Worm (Caenorhabditis elegans) whole organism, L4 larva: ENCODE results near the gene div-1.
A peak's percentile ranks its signal among the peaks of the same experiment; 100 is the strongest.

Experiments
- D1046.2 ChIP-seq: fragments of 200-800 bp; sonication (Bioruptor generic); IDR thresholded peaks from 2 replicates; pipeline ENCODE4 v1.3.6; 2022; ENCODE audit warnings: missing genetic modification characterization, missing compliant biosample characterization
- F44E2.7 ChIP-seq: fragments of 200-800 bp; sonication (Bioruptor generic); IDR thresholded peaks from 2 replicates; pipeline ENCODE4 v2.1.2; 2022; ENCODE audit warnings: missing genetic modification characterization, missing compliant biosample characterization
- F49E8.2 ChIP-seq: sonication (generic microtip); optimal IDR thresholded peaks from 2 replicates; lab custom pipeline; 2016; ENCODE audit warnings: missing compliant biosample characterization, mild to moderate bottlenecking, missing genetic modification characterization, borderline replicate concordance
- R02D3.7 ChIP-seq: fragments of 150-350 bp; sonication (generic microtip); optimal IDR thresholded peaks from 3 replicates; lab custom pipeline; 2014; ENCODE audit warnings: missing biosample characterization, missing genetic modification characterization
- Y105C5A.15 ChIP-seq: fragments of 200-800 bp; sonication (Bioruptor generic); IDR thresholded peaks from 2 replicates; pipeline ENCODE4 v1.3.6; 2022; ENCODE audit warnings: missing genetic modification characterization, missing compliant biosample characterization
- Y5F2A.4 ChIP-seq: fragments of 200-800 bp; sonication (Bioruptor generic); optimal IDR thresholded peaks from 2 replicates; lab custom pipeline; 2018; ENCODE audit warnings: mild to moderate bottlenecking, missing genetic modification characterization, missing compliant biosample characterization
- ZK546.5 ChIP-seq, 2 experiments: sonication (generic microtip); optimal IDR thresholded peaks; 2 replicates each; lab custom pipeline; 2017; ENCODE audit warnings: missing biosample characterization in 2 of 2, missing genetic modification characterization in 2 of 2
- aha-1 ChIP-seq: fragments of 150-350 bp; peaks from one replicate; lab custom pipeline; 2014; ENCODE audit warnings: missing biosample characterization, missing genetic modification characterization
- daf-19 ChIP-seq: fragments of 200-800 bp; sonication (Bioruptor generic); conservative IDR thresholded peaks from 2 replicates; pipeline ENCODE4 v1.3.6; 2022; ENCODE audit warnings: missing genetic modification characterization, missing compliant biosample characterization
- dmd-8 ChIP-seq: fragments of 200-800 bp; sonication (Bioruptor generic); IDR thresholded peaks from 2 replicates; pipeline ENCODE4 v1.3.6; 2022; ENCODE audit warnings: missing genetic modification characterization, missing compliant biosample characterization
- fkh-10 ChIP-seq: fragments of 150-350 bp; optimal IDR thresholded peaks from 2 replicates; lab custom pipeline; 2014; ENCODE audit warnings: missing biosample characterization, missing genetic modification reagents, missing genetic modification characterization
- hlh-11 ChIP-seq: fragments of 200-800 bp; sonication (Bioruptor generic); optimal IDR thresholded peaks from 2 replicates; lab custom pipeline; 2018; ENCODE audit warnings: mild to moderate bottlenecking, missing genetic modification characterization, missing compliant biosample characterization
- hlh-30 ChIP-seq: sonication (generic microtip); optimal IDR thresholded peaks from 2 replicates; lab custom pipeline; 2017; ENCODE audit warnings: antibody characterized with exemption, mild to moderate bottlenecking, missing genetic modification characterization, missing compliant biosample characterization; ENCODE audit not compliant: insufficient read depth
- jun-1 ChIP-seq: fragments of 150-350 bp; optimal IDR thresholded peaks from 2 replicates; lab custom pipeline; 2014; ENCODE audit warnings: missing biosample characterization, missing genetic modification reagents, missing genetic modification characterization
- lin-13 ChIP-seq: fragments of 150-350 bp; optimal IDR thresholded peaks from 2 replicates; lab custom pipeline; 2014; ENCODE audit warnings: missing biosample characterization, missing genetic modification reagents, missing genetic modification characterization
- lin-39 ChIP-seq: fragments of 150-350 bp; optimal IDR thresholded peaks from 2 replicates; lab custom pipeline; 2014; ENCODE audit warnings: missing biosample characterization, missing genetic modification reagents, missing genetic modification characterization
- mdl-1 ChIP-seq, 2 experiments: fragments of 150-350 bp in 1 of 2; sonication (generic microtip) in 1 of 2; optimal IDR thresholded peaks; 2 replicates each; lab custom pipeline; 2014 to 2017; ENCODE audit warnings: missing biosample characterization in 2 of 2, missing genetic modification characterization in 2 of 2
- mxl-2 ChIP-seq: fragments of 200-800 bp; sonication (Bioruptor generic); conservative IDR thresholded peaks from 2 replicates; pipeline ENCODE4 v1.3.6; 2022; ENCODE audit warnings: missing genetic modification reagents, missing genetic modification characterization, missing compliant biosample characterization
- mxl-3 ChIP-seq: fragments of 200-800 bp; sonication (Bioruptor generic); optimal IDR thresholded peaks from 2 replicates; lab custom pipeline; 2018; ENCODE audit warnings: mild to moderate bottlenecking, missing genetic modification characterization, missing compliant biosample characterization
- nhr-25 ChIP-seq: sonication (generic microtip); optimal IDR thresholded peaks from 2 replicates; lab custom pipeline; 2017; ENCODE audit warnings: missing genetic modification characterization, mild to moderate bottlenecking, missing compliant biosample characterization, antibody characterized with exemption, moderate library complexity, borderline replicate concordance; ENCODE audit not compliant: insufficient read depth
- nhr-28 ChIP-seq: fragments of 150-350 bp; optimal IDR thresholded peaks from 2 replicates; lab custom pipeline; 2014; ENCODE audit warnings: missing biosample characterization, missing genetic modification characterization
- nhr-41 ChIP-seq: fragments of 200-800 bp; sonication (Bioruptor generic); IDR thresholded peaks from 2 replicates; pipeline ENCODE4 v1.3.6; 2022; ENCODE audit warnings: missing genetic modification reagents, missing genetic modification characterization, missing compliant biosample characterization
- saeg-2 ChIP-seq: fragments of 200-800 bp; sonication (Bioruptor generic); IDR thresholded peaks from 2 replicates; pipeline ENCODE4 v1.3.6; 2022; ENCODE audit warnings: missing genetic modification reagents, missing genetic modification characterization, missing compliant biosample characterization
- tag-97 ChIP-seq: fragments of 200-800 bp; sonication (Bioruptor generic); IDR thresholded peaks from 2 replicates; pipeline ENCODE4 v1.3.6; 2022; ENCODE audit warnings: missing genetic modification characterization, missing compliant biosample characterization
- unc-39 ChIP-seq: sonication (generic microtip); optimal IDR thresholded peaks from 2 replicates; lab custom pipeline; 2017; ENCODE audit warnings: missing biosample characterization, missing genetic modification characterization
- unc-62 ChIP-seq, 3 experiments: fragments of 150-350 bp in 1 of 3; sonication (generic microtip); optimal IDR thresholded peaks in 2 of 3; peaks in 1 of 3; 1 replicate in 1 of 3; 2 replicates in 2 of 3; lab custom pipeline; 2014 to 2017; ENCODE audit warnings: missing biosample characterization in 3 of 3, missing genetic modification characterization in 3 of 3, missing genetic modification reagents in 3 of 3, missing genotype in 1 of 3
- zfp-2 ChIP-seq: sonication (generic microtip); optimal IDR thresholded peaks from 2 replicates; lab custom pipeline; 2016; ENCODE audit warnings: mild to moderate bottlenecking, missing genetic modification characterization, missing compliant biosample characterization
- zip-2 ChIP-seq: fragments of 150-350 bp; optimal IDR thresholded peaks from 2 replicates; lab custom pipeline; 2014; ENCODE audit warnings: missing biosample characterization, missing genetic modification characterization
- ztf-7 ChIP-seq: fragments of 150-350 bp; optimal IDR thresholded peaks from 2 replicates; lab custom pipeline; 2014; ENCODE audit warnings: missing biosample characterization, missing genetic modification characterization

div-1 gene

ce11 chrIII:10244013-10244412, 4.3 kb downstream of the div-1 start:
- TF ChIP-seq ZK546.5 (tag; optimal IDR thresholded peaks at IDR 0.05; lab: Kevin White, UChicago) (no peak), zip-2 (tag; lab: Kevin White, UChicago) (no peak), jun-1 (tag; lab: Kevin White, UChicago) (no peak), mxl-2 (no peak), aha-1 (tag; lab: Kevin White, UChicago) (peak; percentile 95)

- TF ChIP-seq hlh-11 (tag; lab: Kevin White, UChicago) (peak; percentile 14), unc-62 (GFP tag; optimal IDR thresholded peaks at IDR 0.05 in 1 of 2; lab: Kevin White, UChicago) (peak in 1 of 2 experiments; percentile 69), unc-62 (tag; optimal IDR thresholded peaks at IDR 0.05; lab: Kevin White, UChicago) (no peak), Y105C5A.15 (GFP tag; lab: Robert Waterston, UW) (no peak), lin-39 (no peak), mdl-1 (tag; optimal IDR thresholded peaks at IDR 0.05; lab: Kevin White, UChicago) (peak in 1 of 2 experiments; percentile 45), D1046.2 (GFP tag; lab: Robert Waterston, UW) (no peak), dmd-8 (no peak)
Measured at ce11 chrIII:10241332-10241829, 7.0 kb downstream of the div-1 start.

- TF ChIP-seq D1046.2 (GFP tag; lab: Robert Waterston, UW), result no peak
- peak; percentile 91 for TF ChIP-seq aha-1 (tag; lab: Kevin White, UChicago)
- TF ChIP-seq, all 104 proteins: peak for 1
Measured at ce11 chrIII:10240073-10240472, 8.3 kb downstream of the div-1 start.

ce11 chrIII:10238448-10239154, 9.8 kb downstream of the div-1 start, which contains the start of gene Y70G10A.3:
Gene Y70G10A.3 (plus strand): TSS chrIII:10239104.
- no peak for TF ChIP-seq nhr-25
- no peak for TF ChIP-seq unc-39 (tag; lab: Kevin White, UChicago)
- TF ChIP-seq ztf-7 (tag; lab: Kevin White, UChicago), result no peak
- no peak for TF ChIP-seq F49E8.2
- TF ChIP-seq mdl-1 (tag; optimal IDR thresholded peaks at IDR 0.05; lab: Kevin White, UChicago), result no peak
- TF ChIP-seq lin-13 (GFP tag; lab: Kevin White, UChicago), result no peak
- TF ChIP-seq R02D3.7 (tag; lab: Kevin White, UChicago), result no peak
- no peak for TF ChIP-seq F44E2.7
- no peak for TF ChIP-seq hlh-30 (tag; lab: Kevin White, UChicago)
- no peak for TF ChIP-seq tag-97 (GFP tag; lab: Robert Waterston, UW)
- TF ChIP-seq fkh-10 (GFP tag; lab: Kevin White, UChicago), result no peak
- TF ChIP-seq daf-19 (GFP tag; lab: Robert Waterston, UW), result no peak
- TF ChIP-seq nhr-41 (GFP tag; lab: Robert Waterston, UW), result no peak
- TF ChIP-seq lin-39, result no peak
- no peak for TF ChIP-seq zfp-2 (tag; lab: Kevin White, UChicago)

- TF ChIP-seq mxl-3 (GFP tag; lab: Kevin White, UChicago) (peak; percentile 67), mdl-1 (tag; optimal IDR thresholded peaks at IDR 0.05; lab: Kevin White, UChicago) (peak in 1 of 2 experiments; percentile 1), hlh-11 (tag; lab: Kevin White, UChicago) (peak; percentile 33), nhr-28 (tag; lab: Kevin White, UChicago) (peak; percentile 11), Y5F2A.4 (GFP tag; lab: Kevin White, UChicago) (no peak), saeg-2 (GFP tag; lab: Robert Waterston, UW) (no peak), hlh-30 (tag; lab: Kevin White, UChicago) (peak; percentile 28)
Measured at ce11 chrIII:10236291-10236871, 12.0 kb downstream of the div-1 start.
